Worm (Caenorhabditis elegans) whole organism, young adult: ENCODE results near the gene ZK856.5.

Experiments used
- B0019.2 ChIP-seq: fragments of 200-800 bp; sonication (Bioruptor generic); conservative IDR thresholded peaks from 2 replicates; pipeline ENCODE4 v1.3.6; 2022; ENCODE audit warnings: missing genetic modification reagents, missing genetic modification characterization, missing compliant biosample characterization
- B0035.1 ChIP-seq: sonication (generic microtip); optimal IDR thresholded peaks from 2 replicates; lab custom pipeline; 2016; ENCODE audit warnings: missing genetic modification characterization, mild to moderate bottlenecking, missing compliant biosample characterization, missing genotype, missing genetic modification reagents
- B0336.3 ChIP-seq: fragments of 200-800 bp; sonication (Bioruptor generic); IDR thresholded peaks from 2 replicates; pipeline ENCODE4 v1.3.6; 2022; ENCODE audit warnings: missing genetic modification characterization, missing compliant biosample characterization
- C06A6.2 ChIP-seq: fragments of 200-800 bp; sonication (Bioruptor generic); conservative IDR thresholded peaks from 2 replicates; pipeline ENCODE4 v1.3.6; 2022; ENCODE audit warnings: missing genetic modification characterization, missing compliant biosample characterization
- D2030.7 ChIP-seq: fragments of 200-800 bp; sonication (Bioruptor generic); IDR thresholded peaks from 2 replicates; pipeline ENCODE4 v1.3.6; 2022; ENCODE audit warnings: missing genetic modification reagents, missing genetic modification characterization, missing compliant biosample characterization
- F33H1.4 ChIP-seq: fragments of 200-800 bp; sonication (Bioruptor generic); IDR thresholded peaks from 2 replicates; pipeline ENCODE4 v1.3.6; 2022; ENCODE audit warnings: missing genetic modification reagents, missing genetic modification characterization, missing compliant biosample characterization
- F39B2.1 ChIP-seq: fragments of 200-800 bp; sonication (Bioruptor generic); IDR thresholded peaks from 2 replicates; pipeline ENCODE4 v1.3.6; 2022; ENCODE audit warnings: missing genetic modification reagents, missing genetic modification characterization, missing compliant biosample characterization
- F49E8.2 ChIP-seq: sonication (generic microtip); optimal IDR thresholded peaks from 3 replicates; lab custom pipeline; 2017; ENCODE audit warnings: missing genetic modification characterization, mild to moderate bottlenecking, missing compliant biosample characterization, antibody characterized with exemption, moderate library complexity; ENCODE audit not compliant: insufficient read depth
- F52B5.7 ChIP-seq: sonication (generic microtip); optimal IDR thresholded peaks from 2 replicates; lab custom pipeline; 2016; ENCODE audit warnings: mild to moderate bottlenecking, missing genetic modification characterization, missing compliant biosample characterization
- F57A8.1 ChIP-seq: fragments of 200-800 bp; sonication (Bioruptor generic); optimal IDR thresholded peaks from 2 replicates; lab custom pipeline; 2018; ENCODE audit warnings: mild to moderate bottlenecking, missing genetic modification characterization, moderate library complexity, missing compliant biosample characterization
- T26A5.8 ChIP-seq: sonication (generic microtip); optimal IDR thresholded peaks from 2 replicates; lab custom pipeline; 2016; ENCODE audit warnings: missing genetic modification characterization, missing compliant biosample characterization
- Y56A3A.18 ChIP-seq: fragments of 200-800 bp; sonication (Bioruptor generic); IDR thresholded peaks from 2 replicates; pipeline ENCODE4 v1.3.6; 2022; ENCODE audit warnings: missing genetic modification reagents, missing genetic modification characterization, missing compliant biosample characterization
- Y95B8A.8 ChIP-seq: fragments of 200-800 bp; sonication (Bioruptor generic); IDR thresholded peaks from 2 replicates; pipeline ENCODE4 v1.3.6; 2022; ENCODE audit warnings: missing genetic modification reagents, missing genetic modification characterization, missing compliant biosample characterization
- ZK185.1 ChIP-seq: sonication (generic microtip); optimal IDR thresholded peaks from 2 replicates; lab custom pipeline; 2016; ENCODE audit warnings: mild to moderate bottlenecking, missing genetic modification characterization, missing compliant biosample characterization; ENCODE audit not compliant: poor library complexity, severe bottlenecking
- athp-1 ChIP-seq: sonication (generic microtip); optimal IDR thresholded peaks from 2 replicates; lab custom pipeline; 2017; ENCODE audit warnings: mild to moderate bottlenecking, missing genetic modification characterization, missing compliant biosample characterization
- attf-3 ChIP-seq: fragments of 200-800 bp; sonication (Bioruptor generic); conservative IDR thresholded peaks from 2 replicates; pipeline ENCODE4 v1.3.6; 2022; ENCODE audit warnings: missing genetic modification reagents, missing genetic modification characterization, missing compliant biosample characterization
- cebp-2 ChIP-seq: fragments of 200-800 bp; sonication (Bioruptor generic); IDR thresholded peaks from 2 replicates; pipeline ENCODE4 v1.3.6; 2022; ENCODE audit warnings: missing genetic modification characterization, missing compliant biosample characterization
- ceh-100 ChIP-seq: fragments of 200-800 bp; sonication (Bioruptor generic); IDR thresholded peaks from 2 replicates; pipeline ENCODE4 v1.3.6; 2022; ENCODE audit warnings: missing genetic modification reagents, missing genetic modification characterization, missing compliant biosample characterization
- ceh-27 ChIP-seq: fragments of 200-800 bp; sonication (Bioruptor generic); optimal IDR thresholded peaks from 2 replicates; lab custom pipeline; 2018; ENCODE audit warnings: mild to moderate bottlenecking, missing genetic modification characterization, moderate library complexity, missing compliant biosample characterization
- ceh-40 ChIP-seq: fragments of 200-800 bp; sonication (Bioruptor generic); IDR thresholded peaks from 2 replicates; pipeline ENCODE4 v1.3.6; 2022; ENCODE audit warnings: missing genetic modification characterization, missing compliant biosample characterization
- ceh-91 ChIP-seq: fragments of 200-800 bp; sonication (Bioruptor generic); IDR thresholded peaks from 2 replicates; pipeline ENCODE4 v1.3.6; 2022; ENCODE audit warnings: missing genetic modification reagents, missing genetic modification characterization, missing compliant biosample characterization
- die-1 ChIP-seq: sonication (generic microtip); optimal IDR thresholded peaks from 2 replicates; lab custom pipeline; 2016; ENCODE audit warnings: missing genotype, mild to moderate bottlenecking, missing genetic modification characterization, missing compliant biosample characterization
- dpff-1 ChIP-seq: sonication (generic microtip); optimal IDR thresholded peaks from 2 replicates; lab custom pipeline; 2017; ENCODE audit warnings: mild to moderate bottlenecking, missing genetic modification characterization, missing compliant biosample characterization
- dpl-1 ChIP-seq: fragments of 150-350 bp; optimal IDR thresholded peaks from 2 replicates; lab custom pipeline; 2014; ENCODE audit warnings: missing biosample characterization, missing genetic modification reagents, missing genetic modification characterization
- efl-1 ChIP-seq: fragments of 150-350 bp; optimal IDR thresholded peaks from 2 replicates; lab custom pipeline; 2014; ENCODE audit warnings: missing biosample characterization, missing genetic modification reagents, missing genetic modification characterization
- egl-44 ChIP-seq: fragments of 200-800 bp; sonication (Bioruptor generic); IDR thresholded peaks from 2 replicates; pipeline ENCODE4 v1.3.6; 2022; ENCODE audit warnings: missing genetic modification reagents, missing genetic modification characterization, missing compliant biosample characterization
- egrh-3 ChIP-seq: fragments of 200-800 bp; sonication (Bioruptor generic); IDR thresholded peaks from 2 replicates; pipeline ENCODE4 v1.3.6; 2022; ENCODE audit warnings: missing genetic modification reagents, missing genetic modification characterization, missing compliant biosample characterization
- hlh-26 ChIP-seq: fragments of 200-800 bp; sonication (Bioruptor generic); conservative IDR thresholded peaks from 2 replicates; pipeline ENCODE4 v1.3.6; 2022; ENCODE audit warnings: missing genetic modification reagents, missing genetic modification characterization, missing compliant biosample characterization
- hsf-1 ChIP-seq: fragments of 200-800 bp; sonication (Bioruptor generic); IDR thresholded peaks from 2 replicates; pipeline ENCODE4 v1.3.6; 2022; ENCODE audit warnings: missing genetic modification reagents, missing genetic modification characterization, missing compliant biosample characterization
- lag-1 ChIP-seq: fragments of 200-800 bp; sonication (Bioruptor generic); IDR thresholded peaks from 2 replicates; pipeline ENCODE4 v1.3.6; 2022; ENCODE audit warnings: missing genetic modification reagents, missing genetic modification characterization, missing compliant biosample characterization
- let-607 ChIP-seq, 2 experiments: fragments of 200-800 bp in 1 of 2; sonication (Bioruptor generic) in 1 of 2; sonication (generic microtip) in 1 of 2; optimal IDR thresholded peaks; 2 replicates each; lab custom pipeline; 2016 to 2018; ENCODE audit warnings: mild to moderate bottlenecking in 2 of 2, missing compliant biosample characterization in 2 of 2, missing genetic modification characterization in 2 of 2, moderate library complexity in 2 of 2, missing genotype in 1 of 2
- lin-54 ChIP-seq: fragments of 200-800 bp; sonication (Bioruptor generic); optimal IDR thresholded peaks from 2 replicates; lab custom pipeline; 2018; ENCODE audit warnings: mild to moderate bottlenecking, missing genetic modification characterization, missing compliant biosample characterization
- lir-1 ChIP-seq: fragments of 200-800 bp; sonication (Bioruptor generic); conservative IDR thresholded peaks from 2 replicates; pipeline ENCODE4 v1.3.6; 2022; ENCODE audit warnings: missing genetic modification reagents, missing genetic modification characterization, missing compliant biosample characterization
- madf-3 ChIP-seq: fragments of 200-800 bp; sonication (Bioruptor generic); IDR thresholded peaks from 2 replicates; pipeline ENCODE4 v1.3.6; 2022; ENCODE audit warnings: missing genetic modification reagents, missing genetic modification characterization, missing compliant biosample characterization
- madf-8 ChIP-seq: fragments of 200-800 bp; sonication (Bioruptor generic); conservative IDR thresholded peaks from 2 replicates; pipeline ENCODE4 v1.3.6; 2022; ENCODE audit warnings: missing genetic modification reagents, missing genetic modification characterization, missing compliant biosample characterization
- mel-28 ChIP-seq: sonication (generic microtip); optimal IDR thresholded peaks from 2 replicates; lab custom pipeline; 2016; ENCODE audit warnings: borderline replicate concordance, mild to moderate bottlenecking, missing genetic modification characterization, missing compliant biosample characterization
- nhr-120 ChIP-seq: fragments of 200-800 bp; sonication (Bioruptor generic); IDR thresholded peaks from 2 replicates; pipeline ENCODE4 v1.3.6; 2022; ENCODE audit warnings: missing genetic modification characterization, missing compliant biosample characterization
- nhr-80 ChIP-seq: sonication (generic microtip); optimal IDR thresholded peaks from 2 replicates; lab custom pipeline; 2016; ENCODE audit warnings: missing genetic modification characterization, missing compliant biosample characterization
- pbrm-1 ChIP-seq: fragments of 200-800 bp; sonication (Bioruptor generic); IDR thresholded peaks from 2 replicates; pipeline ENCODE4 v1.3.6; 2022; ENCODE audit warnings: missing genetic modification reagents, missing genetic modification characterization, missing compliant biosample characterization
- rcor-1 ChIP-seq: fragments of 200-800 bp; sonication (Bioruptor generic); IDR thresholded peaks from 2 replicates; pipeline ENCODE4 v1.3.6; 2022; ENCODE audit warnings: missing genetic modification reagents, missing genetic modification characterization, missing compliant biosample characterization
- snpc-1.3 ChIP-seq: sonication (generic microtip); optimal IDR thresholded peaks from 2 replicates; lab custom pipeline; 2017; ENCODE audit warnings: missing genetic modification characterization, mild to moderate bottlenecking, missing compliant biosample characterization, antibody characterized with exemption, moderate library complexity, missing genotype, missing genetic modification reagents; ENCODE audit not compliant: insufficient read depth
- somi-1 ChIP-seq: fragments of 200-800 bp; sonication (Bioruptor generic); optimal IDR thresholded peaks from 2 replicates; lab custom pipeline; 2018; ENCODE audit warnings: mild to moderate bottlenecking, missing genetic modification characterization, missing compliant biosample characterization
- sptf-2 ChIP-seq: fragments of 200-800 bp; sonication (Bioruptor generic); optimal IDR thresholded peaks from 2 replicates; lab custom pipeline; 2018; ENCODE audit warnings: mild to moderate bottlenecking, missing genetic modification characterization, missing compliant biosample characterization
- unc-130 ChIP-seq: sonication (generic microtip); optimal IDR thresholded peaks from 2 replicates; lab custom pipeline; 2016; ENCODE audit warnings: missing genetic modification reagents, missing genetic modification characterization, missing compliant biosample characterization

The ZK856.5 gene

ce11 chrV:10183810-10184209 is 6.1 kb downstream of the ZK856.5 start:
- no peak for TF ChIP-seq F33H1.4 (GFP tag; lab: Robert Waterston, UW)
- no peak for TF ChIP-seq hsf-1 (GFP tag; lab: Robert Waterston, UW)
- no peak for TF ChIP-seq F57A8.1 (GFP tag; lab: Kevin White, UChicago)
- no peak for TF ChIP-seq nhr-120
- no peak for TF ChIP-seq attf-3 (GFP tag; lab: Robert Waterston, UW)
- TF ChIP-seq ceh-91: no peak
- no peak for TF ChIP-seq B0035.1 (tag; lab: Kevin White, UChicago)
- TF ChIP-seq ceh-100 (GFP tag; lab: Robert Waterston, UW): no peak
- no peak for TF ChIP-seq mel-28
- TF ChIP-seq somi-1 (GFP tag; lab: Kevin White, UChicago): no peak

DNA sequence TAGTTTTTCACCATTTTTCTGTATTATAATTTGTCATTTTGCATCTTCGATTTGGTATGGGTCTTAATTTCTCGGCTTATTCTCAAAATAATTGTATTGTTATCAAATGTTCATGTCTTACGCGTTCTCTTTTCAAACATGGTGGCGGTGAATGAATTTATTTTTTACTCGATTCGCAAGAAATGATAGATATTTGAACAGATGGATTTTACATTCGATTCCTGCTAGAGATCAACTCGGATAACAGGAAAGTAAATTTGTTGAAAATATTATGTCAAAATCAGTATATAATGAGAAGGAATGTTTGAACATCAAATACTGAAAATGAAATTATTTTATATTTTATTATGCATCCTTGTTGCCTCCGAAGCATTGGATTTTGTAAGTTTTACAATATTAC is 6.9 kb downstream of the ZK856.5 start, which contains the start of gene ZK856.4:
Gene ZK856.4 (plus strand): TSS at position 301 of the 400 bp plus-strand sequence.
- no peak for TF ChIP-seq athp-1
- no peak for TF ChIP-seq ceh-40
- no peak for TF ChIP-seq B0035.1 (tag; lab: Kevin White, UChicago)
- TF ChIP-seq lir-1 (GFP tag; lab: Robert Waterston, UW): no peak
- no peak for TF ChIP-seq T26A5.8 (tag; lab: Kevin White, UChicago)
- TF ChIP-seq C06A6.2 (GFP tag; lab: Robert Waterston, UW): no peak
- no peak for TF ChIP-seq lin-54 (GFP tag; lab: Kevin White, UChicago)
- no peak for TF ChIP-seq sptf-2 (GFP tag; lab: Kevin White, UChicago)

ce11 chrV:10179235-10179634 is 10.7 kb downstream of the ZK856.5 start, which contains the start of gene cul-5:
cul-5 (plus strand) TSS chrV:10179535.
- TF ChIP-seq somi-1 (GFP tag; lab: Kevin White, UChicago) (no peak), rcor-1 (GFP tag; lab: Robert Waterston, UW) (no peak), Y95B8A.8 (no peak), F49E8.2 (tag; lab: Kevin White, UChicago) (no peak), die-1 (tag; lab: Kevin White, UChicago) (no peak), dpl-1 (GFP tag; lab: Kevin White, UChicago) (no peak), madf-8 (GFP tag; lab: Robert Waterston, UW) (no peak), B0019.2 (GFP tag; lab: Robert Waterston, UW) (no peak), sptf-2 (GFP tag; lab: Kevin White, UChicago) (no peak), ceh-100 (GFP tag; lab: Robert Waterston, UW) (no peak), lag-1 (GFP tag; lab: Robert Waterston, UW) (no peak), egrh-3 (GFP tag; lab: Robert Waterston, UW) (no peak), ceh-27 (GFP tag; lab: Kevin White, UChicago) (no peak), hlh-26 (GFP tag; lab: Robert Waterston, UW) (no peak), unc-130 (GFP tag; lab: Kevin White, UChicago) (no peak), dpff-1 (tag; lab: Kevin White, UChicago) (no peak), Y56A3A.18 (GFP tag; lab: Robert Waterston, UW) (no peak), B0336.3 (no peak), nhr-80 (tag; lab: Kevin White, UChicago) (no peak), efl-1 (GFP tag; lab: Kevin White, UChicago) (no peak)

DNA sequence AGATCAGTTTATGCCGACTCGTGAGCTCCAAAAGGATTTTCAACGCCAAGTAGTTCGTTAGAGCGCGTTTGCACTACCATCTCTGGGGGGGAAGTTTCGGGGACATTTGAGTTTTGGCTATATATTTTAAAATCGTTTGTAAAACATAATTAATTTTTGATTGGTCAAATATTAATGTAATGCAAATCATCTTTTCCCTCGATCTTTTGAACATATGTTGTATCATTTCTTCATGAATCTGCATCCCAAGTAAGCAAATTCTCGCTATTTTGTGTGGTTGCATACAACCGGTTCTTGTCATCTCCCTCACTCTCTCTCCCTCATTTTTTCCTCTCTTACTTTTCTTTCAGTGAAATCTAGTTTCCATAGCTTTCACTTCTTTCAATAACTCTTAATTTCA is 11.8 kb downstream of the ZK856.5 start:
- TF ChIP-seq snpc-1.3 (no peak), pbrm-1 (GFP tag; lab: Robert Waterston, UW) (no peak), let-607 (tag; optimal IDR thresholded peaks at IDR 0.05; lab: Kevin White, UChicago) (peak in 1 of 2 experiments; percentile 6), ZK185.1 (tag; lab: Kevin White, UChicago) (peak; percentile 2), F49E8.2 (tag; lab: Kevin White, UChicago) (no peak), F39B2.1 (no peak), egl-44 (GFP tag; lab: Robert Waterston, UW) (no peak), F52B5.7 (tag; lab: Kevin White, UChicago) (no peak), madf-3 (GFP tag; lab: Robert Waterston, UW) (no peak), lir-1 (GFP tag; lab: Robert Waterston, UW) (no peak), cebp-2 (no peak), D2030.7 (GFP tag; lab: Robert Waterston, UW) (no peak)
